Worm (Caenorhabditis elegans): Measurements from ENCODE around the gene F59A6.10.
A peak's percentile ranks its signal among the peaks of the same experiment; 100 is the strongest.

The F59A6.10 gene

DNA sequence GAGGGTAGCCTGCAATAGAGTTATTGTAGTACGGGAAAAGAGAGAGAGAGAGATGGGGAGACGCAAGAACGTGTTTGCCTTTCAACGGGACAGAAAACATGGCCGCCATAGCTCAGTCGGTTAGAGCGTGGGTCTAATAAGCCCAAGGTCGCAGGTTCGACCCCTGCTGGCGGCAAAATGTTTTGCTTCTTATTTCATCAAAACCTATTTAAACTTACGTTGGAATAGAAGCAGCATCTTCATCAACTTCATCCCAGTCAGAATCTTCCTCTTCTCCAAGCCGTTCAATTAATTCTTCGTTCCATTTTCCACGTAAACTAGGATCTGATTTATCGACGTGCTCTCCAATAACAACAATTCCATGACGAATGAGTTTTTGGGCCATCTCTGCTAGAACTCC is 28.9 kb downstream of the F59A6.10 start (continued):
- peak; percentile 78 for TF ChIP-seq dmd-9 (GFP tag; IDR thresholded peaks at IDR 0.05)
- peak; percentile 60 for TF ChIP-seq nhr-6 (tag; optimal IDR thresholded peaks at IDR 0.05)
- no peak for TF ChIP-seq ces-1 (GFP tag; optimal IDR thresholded peaks at IDR 0.05)
- no peak for TF ChIP-seq nhr-10 (tag; optimal IDR thresholded peaks at IDR 0.05)
- TF ChIP-seq F49E8.2 (tag; optimal IDR thresholded peaks at IDR 0.05; ENCODE audit: borderline replicate concordance) = peak; percentile 69
- peak; percentile 70 for TF ChIP-seq ceh-20 (GFP tag; IDR thresholded peaks at IDR 0.05)
- 0 out of 2 replicates have a peak, but pooled peaks have one; percentile 41 for TF ChIP-seq ctbp-1 (GFP tag; IDR thresholded peaks at IDR 0.05)
- TF ChIP-seq D1046.2 (GFP tag; IDR thresholded peaks at IDR 0.05) = peak; percentile 78
- TF ChIP-seq ZK337.2 (GFP tag; IDR thresholded peaks at IDR 0.05) = no peak
- no peak for TF ChIP-seq ZK546.5 (tag; optimal IDR thresholded peaks at IDR 0.05)
- TF ChIP-seq T26A8.4 (GFP tag; IDR thresholded peaks at IDR 0.05) = peak; percentile 84
- TF ChIP-seq zip-11 (GFP tag; IDR thresholded peaks at IDR 0.05) = peak; percentile 69; the same call in 1 of the 2 replicates
- TF ChIP-seq lin-38 (GFP tag; IDR thresholded peaks at IDR 0.05) = peak; percentile 84
- TF ChIP-seq madf-5 (GFP tag; IDR thresholded peaks at IDR 0.05) = peak in 1 of 2 experiments; percentile 52; a peak in 1 of 4 replicates
- peak; percentile 25 for TF ChIP-seq F10B5.3 (tag; optimal IDR thresholded peaks at IDR 0.05)
- peak; percentile 80 for TF ChIP-seq Y5F2A.4 (GFP tag; optimal IDR thresholded peaks at IDR 0.05)
- no peak for TF ChIP-seq ceh-82 (tag; optimal IDR thresholded peaks at IDR 0.05)
- no peak for TF ChIP-seq nhr-237 (tag; optimal IDR thresholded peaks at IDR 0.05)
- TF ChIP-seq Y48G9A.11 (GFP tag; IDR thresholded peaks at IDR 0.05) = peak; percentile 76
- peak; percentile 34 for TF ChIP-seq nhr-28 (tag; optimal IDR thresholded peaks at IDR 0.05)
- TF ChIP-seq daf-19 (GFP tag; conservative IDR thresholded peaks at IDR 0.05) = peak; percentile 75; the same call in 1 of the 2 replicates
- TF ChIP-seq egl-43 (GFP tag; IDR thresholded peaks at IDR 0.05) = peak; percentile 94
- TF ChIP-seq zfp-3 (GFP tag; conservative IDR thresholded peaks at IDR 0.05) = peak; percentile 79; the same call in 1 of the 2 replicates
- TF ChIP-seq vab-7 (GFP tag; IDR thresholded peaks at IDR 0.05) = peak; percentile 86
- no peak for TF ChIP-seq snpc-4 (tag; optimal IDR thresholded peaks at IDR 0.05)
- TF ChIP-seq mes-2 (tag; optimal IDR thresholded peaks at IDR 0.05; ENCODE audit: poor library complexity, severe bottlenecking) = peak; percentile 74
- TF ChIP-seq zag-1 (tag; optimal IDR thresholded peaks at IDR 0.05) = no peak
- peak; percentile 81 for TF ChIP-seq nhr-41 (GFP tag; IDR thresholded peaks at IDR 0.05)
- no peak for TF ChIP-seq lin-15B (tag; optimal IDR thresholded peaks at IDR 0.05)
- peak in 1 of 2 experiments; percentile 80 for TF ChIP-seq unc-62 (GFP tag; optimal IDR thresholded peaks at IDR 0.05 in 1 of 2)
- no peak for TF ChIP-seq unc-62 (tag; optimal IDR thresholded peaks at IDR 0.05)
- TF ChIP-seq daf-12 (tag; optimal IDR thresholded peaks at IDR 0.05) = no peak
- peak; percentile 16 for TF ChIP-seq T20F7.1 (GFP tag; optimal IDR thresholded peaks at IDR 0.05)
- no peak for TF ChIP-seq pqm-1 (tag; optimal IDR thresholded peaks at IDR 0.05)
- TF ChIP-seq jun-1 (tag; optimal IDR thresholded peaks at IDR 0.05) = peak; percentile 65
- TF ChIP-seq mxl-2 (GFP tag; conservative IDR thresholded peaks at IDR 0.05) = 0 out of 2 replicates have a peak, but pooled peaks have one; percentile 31
- peak; percentile 72; the same call in 1 of the 2 replicates for TF ChIP-seq F26F4.8 (GFP tag; conservative IDR thresholded peaks at IDR 0.05)
- peak in 1 of 2 experiments; percentile 75 for TF ChIP-seq daf-16 (GFP tag; optimal IDR thresholded peaks at IDR 0.05)
- TF ChIP-seq daf-16 (tag; optimal IDR thresholded peaks at IDR 0.05) = peak; percentile 70
- TF ChIP-seq dpl-1 (GFP tag; optimal IDR thresholded peaks at IDR 0.05) = peak; percentile 45
- peak; percentile 26 for TF ChIP-seq dve-1 (tag; optimal IDR thresholded peaks at IDR 0.05; ENCODE audit: insufficient read depth)
- TF ChIP-seq pha-4 (GFP tag; IDR thresholded peaks at IDR 0.05) = peak; percentile 93
- TF ChIP-seq pha-4 (tag; optimal IDR thresholded peaks at IDR 0.05) = no peak
- TF ChIP-seq tra-1 (GFP tag; IDR thresholded peaks at IDR 0.05) = peak; percentile 82
- TF ChIP-seq hlh-30 (tag; optimal IDR thresholded peaks at IDR 0.05; ENCODE audit: insufficient read depth) = peak; percentile 29
- no peak for TF ChIP-seq fkh-10 (GFP tag; optimal IDR thresholded peaks at IDR 0.05)
- peak; percentile 78 for TF ChIP-seq duxl-1 (tag; optimal IDR thresholded peaks at IDR 0.05; ENCODE audit: poor library complexity)
- peak; percentile 42 for TF ChIP-seq nhr-111 (GFP tag; optimal IDR thresholded peaks at IDR 0.05)
- TF ChIP-seq zip-2 (tag; optimal IDR thresholded peaks at IDR 0.05) = peak; percentile 55
- TF ChIP-seq snpc-1.2 (GFP tag; IDR thresholded peaks at IDR 0.05) = peak; percentile 87
- peak in 1 of 2 experiments; percentile 25 for TF ChIP-seq mdl-1 (tag; optimal IDR thresholded peaks at IDR 0.05)
